Worm (Caenorhabditis elegans): ENCODE results near the gene C38H2.2.
A peak's percentile ranks its signal among the peaks of the same experiment; 100 is the strongest.

Gene C38H2.2

DNA sequence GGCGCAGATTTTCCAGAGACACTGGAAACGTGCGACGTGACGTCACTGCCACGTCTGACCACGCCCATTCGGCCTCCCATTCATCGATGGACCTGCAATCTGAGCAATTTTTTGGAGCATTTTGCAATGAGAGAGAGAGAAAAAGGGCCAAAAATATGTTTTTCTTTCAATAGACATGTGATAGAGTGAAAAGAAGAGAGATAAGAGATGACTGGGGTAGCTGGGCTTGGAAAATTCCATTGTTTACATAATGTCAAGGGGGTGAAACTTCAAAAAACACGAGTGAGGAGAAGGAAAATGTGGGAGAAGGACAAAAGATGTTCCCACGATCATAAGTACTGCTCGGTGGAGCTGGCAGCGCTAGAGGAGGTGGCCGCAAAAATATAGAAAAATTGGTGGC is 14.4 kb downstream of the C38H2.2 start, which contains the start of gene M03C11.1:
Gene M03C11.1 (minus strand): TSS at position 101 of the 400 bp plus-strand sequence.
- TF ChIP-seq ceh-34 (tag; optimal IDR thresholded peaks at IDR 0.05), result no peak
- TF ChIP-seq ceh-45 (GFP tag; IDR thresholded peaks at IDR 0.05), result no peak
- no peak for TF ChIP-seq syd-9 (tag; optimal IDR thresholded peaks at IDR 0.05)
- TF ChIP-seq hlh-15 (tag; optimal IDR thresholded peaks at IDR 0.05), result no peak
- no peak for TF ChIP-seq pha-4 (tag; optimal IDR thresholded peaks at IDR 0.05)
- no peak for TF ChIP-seq elt-4 (tag; optimal IDR thresholded peaks at IDR 0.05)
- no peak for TF ChIP-seq rnt-1 (tag; optimal IDR thresholded peaks at IDR 0.05)
- no peak for TF ChIP-seq elt-2 (tag; optimal IDR thresholded peaks at IDR 0.05)
- TF ChIP-seq ceh-22 (tag; optimal IDR thresholded peaks at IDR 0.05), result no peak

DNA sequence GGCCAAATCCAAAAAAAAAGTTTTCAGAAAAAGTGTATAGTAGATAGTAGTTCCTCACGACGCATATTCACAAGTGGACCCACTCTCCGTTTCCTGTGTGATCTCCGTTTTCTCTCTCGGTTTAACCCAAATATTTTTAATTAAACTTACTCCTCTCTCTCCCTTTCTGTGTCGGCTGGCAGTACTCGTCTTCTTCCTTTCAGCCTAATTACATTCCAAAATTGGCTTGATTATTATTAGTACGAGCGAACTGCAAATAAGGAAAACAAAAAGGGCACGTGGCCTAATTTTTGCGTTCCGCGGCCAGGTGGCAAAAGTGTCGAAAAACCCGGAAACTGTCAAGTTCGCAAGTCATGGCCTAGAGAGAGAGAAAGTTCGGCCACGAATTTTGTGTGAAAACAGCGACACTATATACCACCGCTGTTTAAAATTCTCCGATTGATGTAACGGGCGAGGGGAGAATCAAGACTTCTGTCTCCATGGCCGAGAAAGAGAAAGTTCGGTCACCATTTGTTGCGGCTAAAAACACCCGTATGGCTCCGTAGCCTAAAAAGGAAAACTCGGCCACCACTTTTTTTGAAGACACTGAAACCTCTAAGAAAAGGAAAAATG is 15.4 kb downstream of the C38H2.2 start:
- TF ChIP-seq fax-1 (tag; optimal IDR thresholded peaks at IDR 0.05) (no peak), F13H6.1 (tag; optimal IDR thresholded peaks at IDR 0.05) (no peak), che-1 (tag; optimal IDR thresholded peaks at IDR 0.05) (no peak), ceh-14 (tag; optimal IDR thresholded peaks at IDR 0.05) (peak; percentile 59), ceh-6 (GFP tag; optimal IDR thresholded peaks at IDR 0.05) (no peak), ceh-24 (tag; optimal IDR thresholded peaks at IDR 0.05) (no peak), tbx-7 (tag; optimal IDR thresholded peaks at IDR 0.05) (no peak), Y22D7AL.16 (tag; optimal IDR thresholded peaks at IDR 0.05) (no peak), ama-1 (optimal IDR thresholded peaks at IDR 0.05) (no peak), ceh-9 (tag; optimal IDR thresholded peaks at IDR 0.05) (no peak), ceh-30 (tag; optimal IDR thresholded peaks at IDR 0.05) (no peak), C38D4.7 (GFP tag; optimal IDR thresholded peaks at IDR 0.05) (no peak), madf-2 (tag; optimal IDR thresholded peaks at IDR 0.05) (no peak), ttx-3 (tag; optimal IDR thresholded peaks at IDR 0.05) (peak; percentile 9), dmd-4 (tag; optimal IDR thresholded peaks at IDR 0.05; ENCODE audit: borderline replicate concordance) (no peak), ceh-19 (GFP tag; optimal IDR thresholded peaks at IDR 0.05) (no peak), sdc-2 (tag; optimal IDR thresholded peaks at IDR 0.05) (no peak), sox-2 (GFP tag; IDR thresholded peaks at IDR 0.05) (no peak), unc-42 (tag; optimal IDR thresholded peaks at IDR 0.05) (peak; percentile 35), odd-2 (tag; optimal IDR thresholded peaks at IDR 0.05) (no peak), syd-9 (tag; optimal IDR thresholded peaks at IDR 0.05) (no peak), lim-6 (tag; optimal IDR thresholded peaks at IDR 0.05) (no peak), K02D7.2 (tag; optimal IDR thresholded peaks at IDR 0.05) (no peak), tbx-2 (tag; optimal IDR thresholded peaks at IDR 0.05) (peak; percentile 31)

DNA sequence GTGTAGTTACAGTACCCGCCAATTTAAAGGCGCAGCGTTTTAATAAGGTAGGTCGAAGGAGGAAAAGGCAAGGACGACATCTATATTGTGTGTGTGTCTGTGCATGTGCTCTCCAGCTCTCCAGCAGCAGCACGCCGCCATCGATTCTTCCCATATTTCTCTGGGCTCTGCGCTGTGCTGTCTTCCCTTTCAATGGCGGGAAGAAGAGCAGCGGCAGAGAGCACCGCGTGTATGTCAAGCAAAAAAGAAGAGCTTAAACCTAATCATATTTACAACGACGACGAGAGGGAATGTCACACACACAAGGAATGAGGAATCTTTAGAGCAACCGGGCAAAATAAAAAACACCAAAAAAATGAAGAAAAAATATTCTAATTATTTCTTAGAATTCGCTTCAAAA is 17.3 kb downstream of the C38H2.2 start:
- TF ChIP-seq hlh-15 (tag; optimal IDR thresholded peaks at IDR 0.05) (no peak), unc-42 (tag; optimal IDR thresholded peaks at IDR 0.05) (peak; percentile 92), ceh-48 (tag; optimal IDR thresholded peaks at IDR 0.05) (peak; percentile 72)

- TF ChIP-seq madf-2 (tag; optimal IDR thresholded peaks at IDR 0.05) (no peak), ceh-22 (tag; optimal IDR thresholded peaks at IDR 0.05) (no peak), mec-3 (tag; optimal IDR thresholded peaks at IDR 0.05; ENCODE audit: borderline replicate concordance) (no peak), ceh-34 (tag; optimal IDR thresholded peaks at IDR 0.05) (no peak), pha-4 (tag; optimal IDR thresholded peaks at IDR 0.05) (no peak)
Measured at ce11 chrIII:10404918-10405317, 23.3 kb downstream of the C38H2.2 start, which contains the start of the genes M03C11.3 and chl-1. Gene M03C11.3, plus strand, starts transcription at chrIII:10405070. Gene chl-1, minus strand, starts transcription at chrIII:10405240.

ce11 chrIII:10407198-10407663 is 25.7 kb downstream of the C38H2.2 start, which contains the start of gene hat-1:
Gene hat-1, minus strand, starts transcription at chrIII:10407248.
- no peak for TF ChIP-seq odd-2 (tag; optimal IDR thresholded peaks at IDR 0.05)
- no peak for TF ChIP-seq ceh-19 (GFP tag; optimal IDR thresholded peaks at IDR 0.05)
- TF ChIP-seq lin-11 (tag; optimal IDR thresholded peaks at IDR 0.05), result no peak
- no peak for TF ChIP-seq nhr-11 (tag; optimal IDR thresholded peaks at IDR 0.05)
- peak; percentile 45 for TF ChIP-seq ceh-34 (tag; optimal IDR thresholded peaks at IDR 0.05)
- no peak for TF ChIP-seq tbx-7 (tag; optimal IDR thresholded peaks at IDR 0.05)
- TF ChIP-seq unc-3 (GFP tag; conservative IDR thresholded peaks at IDR 0.05), result no peak
- no peak for TF ChIP-seq unc-3 (tag; optimal IDR thresholded peaks at IDR 0.05)
- TF ChIP-seq pat-9 (tag; optimal IDR thresholded peaks at IDR 0.05), result no peak
- peak; percentile 66 for TF ChIP-seq ceh-31 (tag; optimal IDR thresholded peaks at IDR 0.05)
- peak; percentile 26 for TF ChIP-seq rnt-1 (tag; optimal IDR thresholded peaks at IDR 0.05)
- no peak for TF ChIP-seq madf-2 (tag; optimal IDR thresholded peaks at IDR 0.05)
- peak; percentile 17 for TF ChIP-seq ceh-30 (tag; optimal IDR thresholded peaks at IDR 0.05)
- TF ChIP-seq pax-1 (tag; optimal IDR thresholded peaks at IDR 0.05), result peak; percentile 75
- peak; percentile 80 for TF ChIP-seq nfya-1 (tag; optimal IDR thresholded peaks at IDR 0.05)
- no peak for TF ChIP-seq sdc-2 (tag; optimal IDR thresholded peaks at IDR 0.05)
- no peak for TF ChIP-seq gmeb-2 (tag; optimal IDR thresholded peaks at IDR 0.05)
- peak; percentile 4 for TF ChIP-seq hlh-30 (tag; optimal IDR thresholded peaks at IDR 0.05; ENCODE audit: insufficient read depth)
